In the genomic region with DNA sequence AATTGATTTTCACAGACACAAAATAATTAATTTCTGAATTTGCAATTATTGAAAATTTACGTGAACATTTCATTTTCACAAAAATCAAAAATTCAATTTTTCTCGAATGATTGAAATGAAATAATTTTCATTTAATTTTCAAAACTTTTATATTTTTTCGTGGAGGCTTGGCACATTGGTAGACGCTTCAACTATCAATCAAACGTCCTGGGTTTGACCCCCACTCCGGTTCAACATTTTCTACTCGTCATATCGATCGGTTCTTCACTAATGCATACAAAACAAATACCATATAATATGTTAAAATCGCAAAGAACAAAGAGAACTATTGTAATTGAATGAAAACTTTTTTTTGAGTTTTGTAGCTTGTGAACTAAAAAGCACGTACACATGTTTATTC, we compare ENCODE assay signal across 2 worm cellular contexts.
A peak's percentile ranks its signal among the peaks of the same experiment; 100 is the strongest.
TF ChIP-seq lines count a peak whose summit lies in the region.

No protein-coding gene starts in this region.

TF ChIP-seq in whole organism, L4 larva, 104 proteins besides CTCF, POLR2A, EP300 and RAD21:
- TF ChIP-seq nhr-41 (GFP tag; IDR thresholded peaks at IDR 0.05; lab: Robert Waterston, UW), result 0 out of 2 replicates have a peak, but pooled peaks have one; percentile 6
- no peak for TF ChIP-seq lin-15B (tag; optimal IDR thresholded peaks at IDR 0.05; lab: Kevin White, UChicago)
- 0 out of 2 replicates have a peak, but pooled peaks have one; percentile 32 for TF ChIP-seq snpc-1.2 (GFP tag; IDR thresholded peaks at IDR 0.05; lab: Robert Waterston, UW)
- TF ChIP-seq aha-1 (tag; lab: Kevin White, UChicago), result peak; percentile 36
- TF ChIP-seq daf-16 (GFP tag; optimal IDR thresholded peaks at IDR 0.05; lab: Kevin White, UChicago), result peak in 1 of 2 experiments; percentile 40
- TF ChIP-seq daf-16 (tag; optimal IDR thresholded peaks at IDR 0.05; lab: Kevin White, UChicago), result no peak
- TF ChIP-seq tag-97 (GFP tag; IDR thresholded peaks at IDR 0.05; lab: Robert Waterston, UW), result no peak
- no peak for TF ChIP-seq snpc-4 (tag; optimal IDR thresholded peaks at IDR 0.05; lab: Kevin White, UChicago)
TF ChIP-seq in whole organism, L4 larva: peak in this region for 4.

TF ChIP-seq in whole organism, young adult, 124 proteins besides CTCF, POLR2A, EP300 and RAD21:
- peak; percentile 54 for TF ChIP-seq D2030.7 (GFP tag; IDR thresholded peaks at IDR 0.05; lab: Robert Waterston, UW)
- TF ChIP-seq rpc-1 (optimal IDR thresholded peaks at IDR 0.05; lab: Kevin White, UChicago), result peak; percentile 82
- peak; percentile 93 for TF ChIP-seq rpc-1 (tag; optimal IDR thresholded peaks at IDR 0.05; lab: Kevin White, UChicago)
- TF ChIP-seq him-1 (tag; optimal IDR thresholded peaks at IDR 0.05; lab: Kevin White, UChicago), result peak; percentile 4
- peak in 1 of 2 experiments; percentile 3 for TF ChIP-seq let-607 (tag; optimal IDR thresholded peaks at IDR 0.05; lab: Kevin White, UChicago)
- no peak for TF ChIP-seq B0336.3 (GFP tag; IDR thresholded peaks at IDR 0.05; lab: Robert Waterston, UW)
- TF ChIP-seq tlf-1 (GFP tag; optimal IDR thresholded peaks at IDR 0.05; lab: Kevin White, UChicago), result no peak
- TF ChIP-seq die-1 (tag; optimal IDR thresholded peaks at IDR 0.05; lab: Kevin White, UChicago), result peak; percentile 47
- TF ChIP-seq tbp1 (GFP tag; optimal IDR thresholded peaks at IDR 0.05; lab: Kevin White, UChicago), result peak; percentile 79
- TF ChIP-seq B0261.1 (tag; optimal IDR thresholded peaks at IDR 0.05; lab: Kevin White, UChicago), result peak; percentile 51
- 0 out of 2 replicates have a peak, but pooled peaks have one; percentile 35 for TF ChIP-seq lin-26 (GFP tag; IDR thresholded peaks at IDR 0.05; lab: Robert Waterston, UW)
- TF ChIP-seq zim-3 (tag; optimal IDR thresholded peaks at IDR 0.05; lab: Kevin White, UChicago), result no peak
- peak; percentile 23 for TF ChIP-seq ztf-18 (tag; optimal IDR thresholded peaks at IDR 0.05; lab: Kevin White, UChicago)
- no peak for TF ChIP-seq F33H1.4 (GFP tag; IDR thresholded peaks at IDR 0.05; lab: Robert Waterston, UW)
